Fruit fly (Drosophila melanogaster): ENCODE results near the gene Myb.

dm6 chrX:15887247-15887616, 29.6 kb upstream of the Myb start, which contains the start of gene tay:
- TF ChIP-seq brk (GFP tag; optimal IDR thresholded peaks at IDR 0.05): no peak
- TF ChIP-seq sv (GFP tag; optimal IDR thresholded peaks at IDR 0.05): no peak
- TF ChIP-seq h (GFP tag; optimal IDR thresholded peaks at IDR 0.05): no peak
- no peak for TF ChIP-seq foxo (GFP tag; optimal IDR thresholded peaks at IDR 0.05)
- TF ChIP-seq br (GFP tag; optimal IDR thresholded peaks at IDR 0.05): no peak
- TF ChIP-seq Dfd (GFP tag; optimal IDR thresholded peaks at IDR 0.05): no peak
- no peak for TF ChIP-seq fru (GFP tag; optimal IDR thresholded peaks at IDR 0.05)
- TF ChIP-seq Hnf4 (GFP tag; optimal IDR thresholded peaks at IDR 0.05): no peak
- TF ChIP-seq psq (GFP tag; optimal IDR thresholded peaks at IDR 0.05): no peak
- TF ChIP-seq Sp1 (GFP tag; optimal IDR thresholded peaks at IDR 0.05): no peak
- TF ChIP-seq sage (GFP tag; optimal IDR thresholded peaks at IDR 0.05): no peak
- peak; percentile 4 for TF ChIP-seq Hr83 (GFP tag; optimal IDR thresholded peaks at IDR 0.05; ENCODE audit: poor library complexity, severe bottlenecking)
- no peak for TF ChIP-seq pan (optimal IDR thresholded peaks at IDR 0.05)
- no peak for TF ChIP-seq lola (GFP tag; optimal IDR thresholded peaks at IDR 0.05)

Data from whole organism, wandering third instar larva.